Fruit fly (Drosophila melanogaster) whole organism, embryonic: Measurements from ENCODE around the gene Golgin84.

Experiments
- Adf1 ChIP-seq: fragments of 200-800 bp; sonication (Bioruptor generic); IDR thresholded peaks from 2 replicates; pipeline ENCODE4 v1.3.6; 2022; ENCODE audit warnings: missing biosample characterization, missing genetic modification characterization
- CG10321 ChIP-seq: fragments of 200-800 bp; sonication (Bioruptor generic); IDR thresholded peaks from 2 replicates; pipeline ENCODE4 v1.3.6; 2022; ENCODE audit warnings: missing biosample characterization, missing genetic modification characterization
- CG11456 ChIP-seq: fragments of 200-800 bp; sonication (Bioruptor generic); IDR thresholded peaks from 3 replicates; pipeline ENCODE4 v1.3.6; 2022; ENCODE audit warnings: missing biosample characterization, missing genetic modification characterization
- CG11695 ChIP-seq: fragments of 200-800 bp; sonication (Bioruptor generic); IDR thresholded peaks from 3 replicates; pipeline ENCODE4 v1.3.6; 2022; ENCODE audit warnings: missing biosample characterization, missing genetic modification characterization
- CG12219 ChIP-seq: fragments of 200-800 bp; sonication (Bioruptor generic); optimal IDR thresholded peaks from 3 replicates; lab custom pipeline; 2018; ENCODE audit warnings: missing biosample characterization, mild to moderate bottlenecking, missing genetic modification characterization
- CG12391 ChIP-seq: fragments of 200-800 bp; sonication (Bioruptor generic); optimal IDR thresholded peaks from 3 replicates; lab custom pipeline; 2018; ENCODE audit warnings: missing biosample characterization, mild to moderate bottlenecking, missing genetic modification characterization, moderate library complexity
- CG13424 ChIP-seq: fragments of 200-800 bp; sonication (Bioruptor generic); optimal IDR thresholded peaks from 2 replicates; lab custom pipeline; 2019; ENCODE audit warnings: missing biosample characterization, mild to moderate bottlenecking, missing genetic modification characterization, moderate library complexity
- CG17359 ChIP-seq: fragments of 200-800 bp; sonication (Bioruptor generic); optimal IDR thresholded peaks from 3 replicates; lab custom pipeline; 2018; ENCODE audit warnings: missing biosample characterization, mild to moderate bottlenecking, missing genetic modification characterization, moderate library complexity
- CG18262 ChIP-seq: fragments of 200-800 bp; optimal IDR thresholded peaks from 3 replicates; lab custom pipeline; 2019; ENCODE audit warnings: missing biosample characterization, mild to moderate bottlenecking, missing genetic modification characterization, moderate library complexity
- CG31388 ChIP-seq: fragments of 200-800 bp; sonication (Bioruptor generic); optimal IDR thresholded peaks from 2 replicates; lab custom pipeline; 2016; ENCODE audit warnings: missing biosample characterization, missing genetic modification characterization
- CG4424 ChIP-seq: fragments of 200-800 bp; sonication (Bioruptor generic); optimal IDR thresholded peaks from 3 replicates; lab custom pipeline; 2016; ENCODE audit warnings: missing biosample characterization, missing genetic modification characterization
- CG4617 ChIP-seq: fragments of 200-800 bp; sonication (Bioruptor generic); optimal IDR thresholded peaks from 3 replicates; lab custom pipeline; 2016; ENCODE audit warnings: missing biosample characterization, missing genetic modification characterization, borderline replicate concordance
- CG5180 ChIP-seq: fragments of 200-800 bp; sonication (Bioruptor generic); optimal IDR thresholded peaks from 3 replicates; lab custom pipeline; 2017; ENCODE audit warnings: missing biosample characterization, missing genetic modification characterization, mild to moderate bottlenecking, moderate library complexity, missing genetic modification reagents
- CG5953 ChIP-seq: fragments of 200-800 bp; sonication (Bioruptor generic); IDR thresholded peaks from 2 replicates; pipeline ENCODE4 v1.3.6; 2022; ENCODE audit warnings: missing biosample characterization, missing genetic modification characterization
- CG6175 ChIP-seq: fragments of 200-800 bp; sonication (Bioruptor generic); IDR thresholded peaks from 3 replicates; pipeline ENCODE4 v1.3.6; 2022; ENCODE audit warnings: missing biosample characterization, missing genetic modification characterization
- CG6683 ChIP-seq: fragments of 200-800 bp; sonication (Bioruptor generic); optimal IDR thresholded peaks from 2 replicates; lab custom pipeline; 2017; ENCODE audit warnings: missing biosample characterization, mild to moderate bottlenecking, missing genetic modification characterization, missing genetic modification reagents
- CG6689 ChIP-seq: fragments of 200-800 bp; sonication (Bioruptor generic); IDR thresholded peaks from 2 replicates; pipeline ENCODE4 v1.3.6; 2022; ENCODE audit warnings: missing biosample characterization, missing genetic modification characterization
- CG7839 ChIP-seq: fragments of 200-800 bp; sonication (Bioruptor generic); optimal IDR thresholded peaks from 3 replicates; lab custom pipeline; 2018; ENCODE audit warnings: missing biosample characterization, mild to moderate bottlenecking, missing genetic modification characterization, moderate library complexity
- CG8478 ChIP-seq: fragments of >200 bp; optimal IDR thresholded peaks from 2 replicates; lab custom pipeline; 2018
- CG9876 ChIP-seq: fragments of 200-800 bp; sonication (Bioruptor generic); optimal IDR thresholded peaks from 2 replicates; lab custom pipeline; 2016; ENCODE audit warnings: missing biosample characterization, missing genetic modification characterization
- CG9932 ChIP-seq: fragments of 200-800 bp; sonication (Bioruptor generic); IDR thresholded peaks from 2 replicates; pipeline ENCODE4 v1.3.6; 2022; ENCODE audit warnings: missing biosample characterization, missing genetic modification characterization
- CkIIα-i1 ChIP-seq: fragments of 200-800 bp; sonication (Bioruptor generic); IDR thresholded peaks from 2 replicates; pipeline ENCODE4 v1.3.6; 2022; ENCODE audit warnings: missing biosample characterization, missing genetic modification characterization
- Doc3 ChIP-seq: fragments of 200-800 bp; sonication (Bioruptor generic); IDR thresholded peaks from 3 replicates; pipeline ENCODE4 v1.3.6; 2022; ENCODE audit warnings: missing biosample characterization, missing genetic modification characterization; ENCODE audit not compliant: partially characterized antibody
- E2f1 ChIP-seq: fragments of 200-800 bp; sonication (Bioruptor generic); IDR thresholded peaks from 2 replicates; pipeline ENCODE4 v1.3.6; 2022; ENCODE audit warnings: missing biosample characterization, missing genetic modification characterization
- Kr ChIP-seq: fragments of 200-800 bp; sonication (Bioruptor generic); optimal IDR thresholded peaks from 2 replicates; lab custom pipeline; 2017; ENCODE audit warnings: missing biosample characterization, mild to moderate bottlenecking, missing genetic modification characterization
- Max ChIP-seq: fragments of 200-800 bp; sonication (Bioruptor generic); optimal IDR thresholded peaks from 2 replicates; lab custom pipeline; 2016; ENCODE audit warnings: missing biosample characterization, mild to moderate bottlenecking, missing genetic modification characterization
- Mes4 ChIP-seq: fragments of 200-800 bp; sonication (Bioruptor generic); optimal IDR thresholded peaks from 2 replicates; lab custom pipeline; 2016; ENCODE audit warnings: missing biosample characterization, missing genetic modification characterization
- Sox100B ChIP-seq: fragments of 200-800 bp; sonication (Bioruptor generic); optimal IDR thresholded peaks from 3 replicates; lab custom pipeline; 2018; ENCODE audit warnings: missing biosample characterization, mild to moderate bottlenecking, missing genetic modification characterization
- Trl ChIP-seq, 3 experiments: fragments of >200 bp in 2 of 3; fragments of 200-800 bp in 1 of 3; sonication (Bioruptor generic) in 1 of 3; optimal IDR thresholded peaks; 2 replicates in 1 of 3; 3 replicates in 2 of 3; lab custom pipeline; 2016 to 2017; ENCODE audit warnings: missing biosample characterization in 1 of 3, missing genetic modification characterization in 1 of 3
- ap ChIP-seq: fragments of 200-800 bp; sonication (Bioruptor generic); IDR thresholded peaks from 2 replicates; pipeline ENCODE4 v1.3.6; 2022; ENCODE audit warnings: missing biosample characterization, missing genetic modification characterization
- bab2 ChIP-seq: fragments of 200-800 bp; sonication (Bioruptor generic); optimal IDR thresholded peaks from 2 replicates; lab custom pipeline; 2016; ENCODE audit warnings: missing biosample characterization, missing genetic modification characterization
- bcd ChIP-seq: fragments of 200-800 bp; sonication (Bioruptor generic); optimal IDR thresholded peaks from 2 replicates; lab custom pipeline; 2017; ENCODE audit warnings: missing biosample characterization, mild to moderate bottlenecking, missing genetic modification characterization
- cg ChIP-seq: fragments of 200-800 bp; sonication (Bioruptor generic); optimal IDR thresholded peaks from 3 replicates; lab custom pipeline; 2019; ENCODE audit warnings: missing biosample characterization, mild to moderate bottlenecking, missing genetic modification characterization, moderate library complexity
- disco-r ChIP-seq: fragments of 200-800 bp; sonication (Bioruptor generic); optimal IDR thresholded peaks from 2 replicates; lab custom pipeline; 2016; ENCODE audit warnings: missing biosample characterization, missing genetic modification characterization
- ind ChIP-seq: fragments of 200-800 bp; sonication (Bioruptor generic); optimal IDR thresholded peaks from 3 replicates; lab custom pipeline; 2016; ENCODE audit warnings: missing biosample characterization, missing genetic modification characterization
- inv ChIP-seq: fragments of 200-800 bp; sonication (Bioruptor generic); IDR thresholded peaks from 2 replicates; pipeline ENCODE4 v1.3.6; 2022; ENCODE audit warnings: missing biosample characterization, missing genetic modification characterization; ENCODE audit not compliant: partially characterized antibody
- luna ChIP-seq: fragments of 200-800 bp; sonication (Bioruptor generic); optimal IDR thresholded peaks from 2 replicates; lab custom pipeline; 2016; ENCODE audit warnings: missing biosample characterization, missing genetic modification characterization
- maf-S ChIP-seq: fragments of 200-800 bp; sonication (Bioruptor generic); optimal IDR thresholded peaks from 2 replicates; lab custom pipeline; 2016; ENCODE audit warnings: missing biosample characterization, missing genetic modification characterization
- nau ChIP-seq: fragments of 200-800 bp; sonication (Bioruptor generic); optimal IDR thresholded peaks from 3 replicates; lab custom pipeline; 2017; ENCODE audit warnings: missing biosample characterization, mild to moderate bottlenecking, missing genetic modification characterization, missing genetic modification reagents
- pan ChIP-seq, 4 experiments: fragments of >200 bp in 3 of 4; fragments of 200-800 bp in 1 of 4; sonication (Bioruptor generic) in 1 of 4; optimal IDR thresholded peaks in 3 of 4; IDR thresholded peaks in 1 of 4; 2 replicates each; pipeline versions ENCODE4 v1.3.6 to Lab custom; 2017 to 2022; ENCODE audit warnings: missing biosample characterization in 2 of 4, missing genetic modification characterization in 2 of 4, mixed read lengths in 1 of 4
- repo ChIP-seq: fragments of 200-800 bp; sonication (Bioruptor generic); optimal IDR thresholded peaks from 2 replicates; lab custom pipeline; 2016; ENCODE audit warnings: missing biosample characterization, missing genetic modification characterization
- sens ChIP-seq: fragments of 200-800 bp; sonication (Bioruptor generic); peaks from one replicate; lab custom pipeline; 2016; ENCODE audit warnings: missing biosample characterization, missing genetic modification characterization
- sens-2 ChIP-seq: fragments of 200-800 bp; sonication (Bioruptor generic); IDR thresholded peaks from 2 replicates; pipeline ENCODE4 v1.3.6; 2022; ENCODE audit warnings: missing biosample characterization, missing genetic modification characterization
- sim ChIP-seq: fragments of 200-800 bp; sonication (Bioruptor generic); IDR thresholded peaks from 2 replicates; pipeline ENCODE4 v1.3.6; 2022; ENCODE audit warnings: missing biosample characterization, missing genetic modification characterization
- ttk ChIP-seq: fragments of 200-800 bp; sonication (Bioruptor generic); IDR thresholded peaks from 2 replicates; pipeline ENCODE4 v2.1.2; 2022; ENCODE audit warnings: missing biosample characterization, missing genetic modification characterization
- unpg ChIP-seq: fragments of 200-800 bp; sonication (Bioruptor generic); optimal IDR thresholded peaks from 3 replicates; lab custom pipeline; 2018; ENCODE audit warnings: missing biosample characterization, mild to moderate bottlenecking, missing genetic modification characterization, moderate library complexity
- usp ChIP-seq: fragments of >200 bp; optimal IDR thresholded peaks from 2 replicates; lab custom pipeline; 2017; ENCODE audit warnings: missing biosample characterization, missing genetic modification characterization
- wdn ChIP-seq: fragments of 200-800 bp; sonication (Bioruptor generic); IDR thresholded peaks from 2 replicates; pipeline ENCODE4 v1.3.6; 2022; ENCODE audit warnings: missing biosample characterization, missing genetic modification characterization
- zfh1 ChIP-seq: fragments of 200-800 bp; sonication (Bioruptor generic); IDR thresholded peaks from 3 replicates; pipeline ENCODE4 v1.3.6; 2022; ENCODE audit warnings: missing biosample characterization, missing genetic modification characterization

The Golgin84 gene

dm6 chr3R:24318217-24319082 is 39.3 kb downstream of the Golgin84 start, which contains the start of the genes Nab2 and BRWD3 (continued):
- TF ChIP-seq CG11695 (no peak), Doc3 (peak; percentile 33), Trl (optimal IDR thresholded peaks at IDR 0.05; lab: Kevin White, UChicago) (no peak), Trl (GFP tag; optimal IDR thresholded peaks at IDR 0.05; lab: Kevin White, UChicago) (peak; percentile 27), unpg (GFP tag; lab: Kevin White, UChicago) (no peak), CkIIα-i1 (GFP tag; lab: Robert Waterston, UW) (no peak), CG12391 (tag; lab: Kevin White, UChicago) (peak; percentile 62), CG6175 (GFP tag; lab: Robert Waterston, UW) (no peak), maf-S (GFP tag; lab: Kevin White, UChicago) (no peak), sim (no peak), CG13424 (tag; lab: Kevin White, UChicago) (peak; percentile 57), CG12219 (GFP tag; lab: Kevin White, UChicago) (no peak), Adf1 (no peak; the same call in 1 of the 2 replicates), bcd (GFP tag; lab: Kevin White, UChicago) (peak; percentile 22), CG4617 (GFP tag; lab: Kevin White, UChicago) (peak; percentile 39), zfh1 (GFP tag; lab: Robert Waterston, UW) (0 out of 3 replicates have a peak, but pooled peaks have one; percentile 37), CG11456 (GFP tag; lab: Robert Waterston, UW) (peak; percentile 51; the same call in 2 of the 3 replicates), CG17359 (tag; lab: Kevin White, UChicago) (no peak), CG31388 (GFP tag; lab: Kevin White, UChicago) (no peak), pan (optimal IDR thresholded peaks at IDR 0.05; lab: Kevin White, UChicago) (no peak), pan (GFP tag; optimal IDR thresholded peaks at IDR 0.05 in 1 of 2, IDR thresholded peaks at IDR 0.05 in 1 of 2) (peak in 1 of 2 experiments; percentile 31), usp (GFP tag; lab: Kevin White, UChicago) (no peak), CG10321 (GFP tag; lab: Robert Waterston, UW) (no peak), bab2 (no peak), sens-2 (GFP tag; lab: Robert Waterston, UW) (peak; percentile 20; the same call in 1 of the 2 replicates), ind (GFP tag; lab: Kevin White, UChicago) (peak; percentile 43), inv (peak; percentile 56), Kr (no peak), nau (GFP tag; lab: Kevin White, UChicago) (no peak), ap (no peak), Sox100B (no peak), CG7839 (tag; lab: Kevin White, UChicago) (no peak), CG9876 (GFP tag; lab: Kevin White, UChicago) (no peak), CG6683 (no peak), luna (no peak), CG18262 (tag; lab: Kevin White, UChicago) (peak; percentile 7), disco-r (GFP tag; lab: Kevin White, UChicago) (no peak), CG5180 (no peak), CG9932 (GFP tag; lab: Robert Waterston, UW) (peak; percentile 76), repo (GFP tag; lab: Kevin White, UChicago) (no peak), CG5953 (no peak), wdn (no peak), cg (GFP tag; lab: Kevin White, UChicago) (no peak), CG6689 (GFP tag; lab: Robert Waterston, UW) (0 out of 2 replicates have a peak, but pooled peaks have one; percentile 4), CG8478 (lab: Kevin White, UChicago) (no peak), E2f1 (GFP tag; lab: Robert Waterston, UW) (peak; percentile 45; the same call in 1 of the 2 replicates), CG4424 (GFP tag; lab: Kevin White, UChicago) (peak; percentile 52), Mes4 (GFP tag; lab: Kevin White, UChicago) (no peak), Max (GFP tag; lab: Kevin White, UChicago) (peak; percentile 45), sens (GFP tag; lab: Kevin White, UChicago) (peak; percentile 84), ttk (GFP tag; lab: Robert Waterston, UW) (0 out of 2 replicates have a peak, but pooled peaks have one; percentile 24)
